Fruit fly (Drosophila melanogaster): Measurements from ENCODE around the gene Ugt35B1.

The Ugt35B1 gene

DNA sequence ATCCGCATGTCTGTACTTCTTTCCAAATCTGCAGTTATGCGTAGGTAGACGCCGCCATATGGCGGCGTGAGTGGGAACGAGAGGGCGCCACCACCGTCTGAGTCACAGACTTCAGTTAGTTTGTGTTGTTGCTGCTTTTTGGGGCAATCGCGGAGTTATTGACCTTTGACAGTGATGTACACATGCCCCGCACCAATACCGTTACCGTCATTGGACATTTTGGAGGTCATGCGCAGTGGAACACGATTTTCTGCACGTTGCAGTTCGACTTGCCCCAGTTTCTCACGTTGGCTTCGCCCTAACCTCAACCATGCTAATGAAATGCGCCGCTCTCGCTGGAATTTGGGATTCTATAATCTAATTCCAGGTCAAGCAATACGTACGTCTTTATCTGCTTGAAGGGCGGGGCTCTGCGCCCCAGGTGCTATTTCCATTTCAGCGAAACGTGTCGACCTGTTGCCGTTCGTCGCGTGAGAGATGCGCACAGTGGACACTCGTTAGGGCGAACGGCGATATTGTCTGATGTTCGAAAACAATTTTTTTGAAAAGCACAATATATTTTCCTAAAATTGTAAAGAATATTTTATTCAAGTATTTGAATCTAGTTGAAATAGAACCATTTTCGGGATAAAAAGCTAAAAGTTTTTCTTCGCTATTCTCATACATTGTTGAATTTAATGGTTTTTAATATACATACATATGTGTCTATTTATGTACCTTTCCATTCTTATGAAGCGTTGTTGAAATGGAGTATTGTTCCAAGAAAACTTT is 41.4 kb upstream of the Ugt35B1 start (continued):
- TF ChIP-seq CG13894 (tag; optimal IDR thresholded peaks at IDR 0.05): peak; percentile 94
- TF ChIP-seq Atf6 (GFP tag; IDR thresholded peaks at IDR 0.05): peak; percentile 73
- TF ChIP-seq prd (optimal IDR thresholded peaks at IDR 0.05): no peak
- TF ChIP-seq prd (GFP tag; IDR thresholded peaks at IDR 0.05): peak; percentile 87
- peak; percentile 64 for TF ChIP-seq H2.0 (GFP tag; IDR thresholded peaks at IDR 0.05)
- peak; percentile 58 for TF ChIP-seq CG12071 (GFP tag; optimal IDR thresholded peaks at IDR 0.05)
- no peak for TF ChIP-seq zf30C (GFP tag; optimal IDR thresholded peaks at IDR 0.05)
- TF ChIP-seq NC2α (GFP tag; optimal IDR thresholded peaks at IDR 0.05): peak; percentile 37
- peak; percentile 18 for TF ChIP-seq CG2116 (GFP tag; optimal IDR thresholded peaks at IDR 0.05)
- TF ChIP-seq pfk (GFP tag; optimal IDR thresholded peaks at IDR 0.05): no peak
- TF ChIP-seq gro (GFP tag; optimal IDR thresholded peaks at IDR 0.05): peak; percentile 70
- no peak for TF ChIP-seq CG10959 (GFP tag; IDR thresholded peaks at IDR 0.05)
- peak; percentile 70 for TF ChIP-seq CG14667 (GFP tag; IDR thresholded peaks at IDR 0.05)
- TF ChIP-seq tio (GFP tag; optimal IDR thresholded peaks at IDR 0.05): no peak
- no peak for TF ChIP-seq Doc2 (GFP tag; IDR thresholded peaks at IDR 0.05)
- peak; percentile 57 for TF ChIP-seq slou (GFP tag; optimal IDR thresholded peaks at IDR 0.05)
- TF ChIP-seq gfzf (GFP tag; optimal IDR thresholded peaks at IDR 0.05): no peak
- TF ChIP-seq inv (GFP tag; IDR thresholded peaks at IDR 0.05; ENCODE audit: partially characterized antibody): peak; percentile 32; the same call in 1 of the 2 replicates
- peak; percentile 76 for TF ChIP-seq CG34376 (GFP tag; optimal IDR thresholded peaks at IDR 0.05)
- TF ChIP-seq MBD-R2 (GFP tag; IDR thresholded peaks at IDR 0.05): no peak; the same call in 1 of the 2 replicates
- TF ChIP-seq CG3838 (GFP tag; optimal IDR thresholded peaks at IDR 0.05): peak; percentile 36
- TF ChIP-seq Tbp (GFP tag; optimal IDR thresholded peaks at IDR 0.05): no peak
- TF ChIP-seq CoRest (tag; optimal IDR thresholded peaks at IDR 0.05): peak; percentile 79
- no peak for TF ChIP-seq CG12104 (GFP tag; optimal IDR thresholded peaks at IDR 0.05)
- no peak for TF ChIP-seq Hmx (GFP tag; optimal IDR thresholded peaks at IDR 0.05)

DNA sequence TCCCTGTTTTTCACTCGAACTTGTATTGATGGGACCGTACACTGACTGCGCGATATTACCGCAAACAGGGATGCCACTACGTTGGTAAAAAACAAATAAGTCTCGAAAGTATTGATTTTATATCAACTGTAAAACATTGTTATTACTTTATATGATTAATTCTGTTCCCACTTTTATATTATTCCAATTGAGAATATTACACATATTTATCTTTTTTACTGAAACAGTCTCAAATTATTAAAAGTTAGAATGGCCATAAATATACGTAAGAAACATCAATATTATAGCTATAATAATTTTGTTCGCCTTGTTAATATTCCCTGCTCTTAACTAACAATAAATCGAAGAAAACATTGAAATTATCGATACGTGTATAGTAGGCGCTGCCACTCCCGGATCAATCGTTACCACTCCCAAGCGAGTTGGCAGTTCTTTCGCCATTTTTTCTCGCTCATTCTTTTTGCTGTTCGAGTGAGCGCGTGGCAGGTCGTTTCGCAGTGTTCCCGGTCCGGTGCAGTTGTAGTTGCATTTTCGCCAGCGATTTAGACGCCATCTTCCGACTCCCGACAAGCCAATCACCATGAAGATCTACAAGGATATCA is 39.9 kb upstream of the Ugt35B1 start, which contains the start of the genes SdhC and Tctp:
TSS of gene SdhC (minus strand) at position 49 of the 602 bp plus-strand sequence.
TSS of gene Tctp (plus strand) at position 447 of the 602 bp plus-strand sequence.
- TF ChIP-seq CG1024 (GFP tag; IDR thresholded peaks at IDR 0.05) (no peak), peb (GFP tag; IDR thresholded peaks at IDR 0.05) (0 out of 2 replicates have a peak, but pooled peaks have one; percentile 7), Elba2 (GFP tag; optimal IDR thresholded peaks at IDR 0.05) (peak; percentile 19), NC2α (GFP tag; optimal IDR thresholded peaks at IDR 0.05) (no peak), B-H2 (GFP tag; optimal IDR thresholded peaks at IDR 0.05) (peak; percentile 61), Xbp1 (GFP tag; optimal IDR thresholded peaks at IDR 0.05) (peak; percentile 61), repo (GFP tag; optimal IDR thresholded peaks at IDR 0.05) (no peak), CG8388 (GFP tag; optimal IDR thresholded peaks at IDR 0.05) (peak; percentile 15), vvl (GFP tag; IDR thresholded peaks at IDR 0.05) (0 out of 2 replicates have a peak, but pooled peaks have one; percentile 34), CG7556 (GFP tag; optimal IDR thresholded peaks at IDR 0.05) (peak; percentile 33), row (GFP tag; IDR thresholded peaks at IDR 0.05) (peak; percentile 72), CG11723 (GFP tag; optimal IDR thresholded peaks at IDR 0.05) (no peak), CG7987 (GFP tag; optimal IDR thresholded peaks at IDR 0.05) (no peak), sd (tag; optimal IDR thresholded peaks at IDR 0.05) (no peak), Abd-B (GFP tag; optimal IDR thresholded peaks at IDR 0.05) (peak; percentile 46), trem (tag; optimal IDR thresholded peaks at IDR 0.05) (peak; percentile 100), PHDP (tag; optimal IDR thresholded peaks at IDR 0.05) (peak; percentile 4), CG3847 (GFP tag; IDR thresholded peaks at IDR 0.05) (peak; percentile 28; the same call in 1 of the 2 replicates), z (GFP tag; IDR thresholded peaks at IDR 0.05) (no peak), CG4424 (GFP tag; optimal IDR thresholded peaks at IDR 0.05) (peak; percentile 46), HLH54F (GFP tag; optimal IDR thresholded peaks at IDR 0.05) (peak; percentile 39), Lhr (GFP tag; optimal IDR thresholded peaks at IDR 0.05) (peak; percentile 58), Taf1 (GFP tag; IDR thresholded peaks at IDR 0.05) (no peak), ci (GFP tag; IDR thresholded peaks at IDR 0.05) (peak; percentile 23; the same call in 1 of the 3 replicates), lbe (GFP tag; optimal IDR thresholded peaks at IDR 0.05) (peak; percentile 7), gro (GFP tag; optimal IDR thresholded peaks at IDR 0.05) (no peak), slbo (GFP tag; IDR thresholded peaks at IDR 0.05) (peak; percentile 24; the same call in 1 of the 2 replicates)
